Worm (Caenorhabditis elegans) whole organism, L1 larva: ENCODE measurements around the gene rps-3.

ENCODE experiments used
- C16A3.4 ChIP-seq: fragments of 150-350 bp; optimal IDR thresholded peaks from 2 replicates; lab custom pipeline; 2014; ENCODE audit warnings: missing biosample characterization, missing genetic modification characterization
- alr-1 ChIP-seq: fragments of 200-800 bp; sonication (Bioruptor generic); optimal IDR thresholded peaks from 2 replicates; lab custom pipeline; 2018; ENCODE audit warnings: borderline replicate concordance, mild to moderate bottlenecking, missing genetic modification characterization, missing compliant biosample characterization
- aly-2 ChIP-seq: fragments of 150-350 bp; optimal IDR thresholded peaks from 2 replicates; lab custom pipeline; 2014; ENCODE audit warnings: missing biosample characterization, missing genetic modification characterization
- blmp-1 ChIP-seq: fragments of 150-350 bp; optimal IDR thresholded peaks from 2 replicates; lab custom pipeline; 2014; ENCODE audit warnings: missing biosample characterization, missing genetic modification characterization
- ceh-8 ChIP-seq: fragments of 200-800 bp; sonication (Bioruptor generic); optimal IDR thresholded peaks from 2 replicates; lab custom pipeline; 2018; ENCODE audit warnings: mild to moderate bottlenecking, missing genetic modification characterization, moderate library complexity, missing compliant biosample characterization
- ceh-82 ChIP-seq, 3 experiments: fragments of 150-350 bp in 1 of 3; sonication (generic microtip) in 2 of 3; optimal IDR thresholded peaks; 2 replicates each; lab custom pipeline; 2014 to 2017; ENCODE audit warnings: missing biosample characterization in 3 of 3, missing genetic modification characterization in 3 of 3
- ces-1 ChIP-seq: fragments of 150-350 bp; optimal IDR thresholded peaks from 2 replicates; lab custom pipeline; 2014; ENCODE audit warnings: missing biosample characterization, missing genetic modification reagents, missing genetic modification characterization
- dpl-1 ChIP-seq, 3 experiments: fragments of 150-350 bp in 2 of 3; sonication (generic microtip) in 1 of 3; optimal IDR thresholded peaks; 2 replicates each; lab custom pipeline; 2014 to 2017; ENCODE audit warnings: missing biosample characterization in 3 of 3, missing genetic modification characterization in 3 of 3, missing genetic modification reagents in 3 of 3
- dsc-1 ChIP-seq: sonication (generic microtip); optimal IDR thresholded peaks from 2 replicates; lab custom pipeline; 2016; ENCODE audit warnings: mild to moderate bottlenecking, missing genetic modification characterization, missing compliant biosample characterization
- efl-1 ChIP-seq, 4 experiments: fragments of 150-350 bp; optimal IDR thresholded peaks in 3 of 4; peaks in 1 of 4; 1 replicate in 1 of 4; 2 replicates in 3 of 4; lab custom pipeline; 2014; ENCODE audit warnings: missing biosample characterization in 2 of 4, missing genetic modification characterization in 2 of 4, missing genetic modification reagents in 2 of 4
- efl-3 ChIP-seq: fragments of 200-800 bp; sonication (Bioruptor generic); optimal IDR thresholded peaks from 2 replicates; lab custom pipeline; 2018; ENCODE audit warnings: mild to moderate bottlenecking, missing genetic modification characterization, missing compliant biosample characterization
- elt-3 ChIP-seq, 6 experiments: fragments of 150-350 bp in 1 of 6; sonication (generic microtip); optimal IDR thresholded peaks; 2 replicates each; lab custom pipeline; 2017 to 2018; ENCODE audit warnings: missing biosample characterization in 6 of 6, missing genetic modification characterization in 6 of 6, inconsistent platforms in 1 of 6
- fkh-10 ChIP-seq: sonication (generic microtip); optimal IDR thresholded peaks from 2 replicates; lab custom pipeline; 2017; ENCODE audit warnings: missing biosample characterization, missing genetic modification reagents, missing genetic modification characterization
- fkh-8 ChIP-seq: sonication (generic microtip); optimal IDR thresholded peaks from 2 replicates; lab custom pipeline; 2016; ENCODE audit warnings: mild to moderate bottlenecking, missing genetic modification characterization, missing compliant biosample characterization
- fos-1 ChIP-seq: fragments of 150-350 bp; optimal IDR thresholded peaks from 2 replicates; lab custom pipeline; 2014; ENCODE audit warnings: missing biosample characterization, missing genetic modification characterization
- hlh-4 ChIP-seq: sonication (generic microtip); optimal IDR thresholded peaks from 2 replicates; lab custom pipeline; 2016; ENCODE audit warnings: mild to moderate bottlenecking, missing genetic modification characterization, missing compliant biosample characterization
- jun-1 ChIP-seq: fragments of 150-350 bp; optimal IDR thresholded peaks from 2 replicates; lab custom pipeline; 2014; ENCODE audit warnings: missing biosample characterization, missing genetic modification reagents, missing genetic modification characterization
- lin-13 ChIP-seq: fragments of 150-350 bp; optimal IDR thresholded peaks from 2 replicates; lab custom pipeline; 2014; ENCODE audit warnings: missing biosample characterization, missing genetic modification reagents, missing genetic modification characterization
- lin-14 ChIP-seq: fragments of 200-800 bp; sonication (Bioruptor generic); optimal IDR thresholded peaks from 2 replicates; lab custom pipeline; 2018; ENCODE audit warnings: mild to moderate bottlenecking, missing genetic modification characterization, moderate library complexity, missing compliant biosample characterization
- lin-35 ChIP-seq, 2 experiments: fragments of 150-350 bp; optimal IDR thresholded peaks; 2 replicates each; lab custom pipeline; 2014; ENCODE audit warnings: missing biosample characterization in 2 of 2, missing genetic modification characterization in 2 of 2, missing genetic modification reagents in 2 of 2
- lin-39 ChIP-seq: fragments of 150-350 bp; optimal IDR thresholded peaks from 2 replicates; lab custom pipeline; 2014; ENCODE audit warnings: missing biosample characterization, missing genetic modification reagents, missing genetic modification characterization
- lsy-2 ChIP-seq, 2 experiments: fragments of 150-350 bp; optimal IDR thresholded peaks; 2 replicates each; lab custom pipeline; 2014; ENCODE audit warnings: missing biosample characterization in 2 of 2, missing genetic modification characterization in 2 of 2
- mab-9 ChIP-seq: fragments of 200-800 bp; sonication (Bioruptor generic); IDR thresholded peaks from 2 replicates; pipeline ENCODE4 v1.3.6; 2022; ENCODE audit warnings: missing genetic modification reagents, missing genetic modification characterization, missing compliant biosample characterization
- mdl-1 ChIP-seq, 2 experiments: fragments of 150-350 bp; optimal IDR thresholded peaks; 2 replicates each; lab custom pipeline; 2014 to 2017; ENCODE audit warnings: missing biosample characterization in 2 of 2, missing genetic modification characterization in 2 of 2, inconsistent platforms in 1 of 2
- mef-2 ChIP-seq: fragments of 150-350 bp; optimal IDR thresholded peaks from 2 replicates; lab custom pipeline; 2014; ENCODE audit warnings: missing biosample characterization, missing genetic modification characterization
- mep-1 ChIP-seq: fragments of 150-350 bp; optimal IDR thresholded peaks from 2 replicates; lab custom pipeline; 2014; ENCODE audit warnings: missing biosample characterization, missing genetic modification characterization
- nhr-19 ChIP-seq: fragments of 200-800 bp; sonication (Bioruptor generic); conservative IDR thresholded peaks from 2 replicates; pipeline ENCODE4 v1.3.6; 2022; ENCODE audit warnings: missing genetic modification characterization, missing compliant biosample characterization
- nhr-20 ChIP-seq: sonication (generic microtip); optimal IDR thresholded peaks from 2 replicates; lab custom pipeline; 2016; ENCODE audit warnings: mild to moderate bottlenecking, missing genetic modification characterization, missing compliant biosample characterization
- nhr-237 ChIP-seq: fragments of 150-350 bp; optimal IDR thresholded peaks from 2 replicates; lab custom pipeline; 2014; ENCODE audit warnings: missing biosample characterization, missing genetic modification characterization
- nhr-28 ChIP-seq: fragments of 150-350 bp; optimal IDR thresholded peaks from 2 replicates; lab custom pipeline; 2014; ENCODE audit warnings: missing biosample characterization, missing genetic modification characterization
- nhr-47 ChIP-seq: sonication (generic microtip); optimal IDR thresholded peaks from 2 replicates; lab custom pipeline; 2016; ENCODE audit warnings: mild to moderate bottlenecking, missing genetic modification characterization, moderate library complexity, missing compliant biosample characterization
- nhr-76 ChIP-seq: sonication (generic microtip); optimal IDR thresholded peaks from 2 replicates; lab custom pipeline; 2017; ENCODE audit warnings: missing biosample characterization, missing genetic modification characterization
- nhr-84 ChIP-seq: sonication (generic microtip); optimal IDR thresholded peaks from 2 replicates; lab custom pipeline; 2017; ENCODE audit warnings: missing biosample characterization, missing genetic modification characterization
- nhr-85 ChIP-seq: sonication (generic microtip); peaks from one replicate; lab custom pipeline; 2016; ENCODE audit warnings: missing genetic modification characterization, inconsistent platforms, missing compliant biosample characterization
- nhr-90 ChIP-seq: sonication (generic microtip); optimal IDR thresholded peaks from 2 replicates; lab custom pipeline; 2016; ENCODE audit warnings: mild to moderate bottlenecking, missing genetic modification characterization, missing compliant biosample characterization; ENCODE audit not compliant: poor library complexity
- pag-3 ChIP-seq: sonication (generic microtip); optimal IDR thresholded peaks from 2 replicates; lab custom pipeline; 2017; ENCODE audit warnings: missing genetic modification characterization, mild to moderate bottlenecking, missing compliant biosample characterization, antibody characterized with exemption, borderline replicate concordance; ENCODE audit not compliant: insufficient read depth
- snpc-4 ChIP-seq: fragments of 150-350 bp; optimal IDR thresholded peaks from 2 replicates; lab custom pipeline; 2014; ENCODE audit warnings: missing biosample characterization, missing genetic modification characterization
- sox-4 ChIP-seq: sonication (generic microtip); optimal IDR thresholded peaks from 2 replicates; lab custom pipeline; 2016; ENCODE audit warnings: missing genetic modification characterization, missing compliant biosample characterization
- sptf-1 ChIP-seq: fragments of 150-350 bp; optimal IDR thresholded peaks from 2 replicates; lab custom pipeline; 2014; ENCODE audit warnings: missing biosample characterization, missing genetic modification characterization
- sup-37 ChIP-seq: fragments of 200-800 bp; sonication (Bioruptor generic); optimal IDR thresholded peaks from 2 replicates; lab custom pipeline; 2018; ENCODE audit warnings: mild to moderate bottlenecking, missing genetic modification characterization, missing compliant biosample characterization
- tbx-2 ChIP-seq: sonication (generic microtip); optimal IDR thresholded peaks from 2 replicates; lab custom pipeline; 2016; ENCODE audit warnings: missing genetic modification characterization, missing compliant biosample characterization
- tlp-1 ChIP-seq: fragments of 150-350 bp; optimal IDR thresholded peaks from 2 replicates; lab custom pipeline; 2014; ENCODE audit warnings: missing biosample characterization, missing genetic modification characterization
- unc-30 ChIP-seq: sonication (generic microtip); optimal IDR thresholded peaks from 2 replicates; lab custom pipeline; 2017; ENCODE audit warnings: missing biosample characterization, missing genetic modification characterization
- unc-98 ChIP-seq: fragments of 200-800 bp; sonication (Bioruptor generic); IDR thresholded peaks from 2 replicates; pipeline ENCODE4 v1.3.6; 2022; ENCODE audit warnings: missing genetic modification characterization, missing compliant biosample characterization
- vab-15 ChIP-seq: sonication (generic microtip); optimal IDR thresholded peaks from 2 replicates; lab custom pipeline; 2017; ENCODE audit warnings: missing genotype, mild to moderate bottlenecking, missing genetic modification characterization, missing compliant biosample characterization
- ztf-4 ChIP-seq: fragments of 150-350 bp; optimal IDR thresholded peaks from 2 replicates; lab custom pipeline; 2014; ENCODE audit warnings: missing biosample characterization, missing genetic modification characterization

Gene rps-3

ce11 chrIII:6166634-6167033 is 40.0 kb upstream of the rps-3 start:
- TF ChIP-seq snpc-4 (tag; lab: Kevin White, UChicago), result no peak
- TF ChIP-seq lin-13, result no peak
- TF ChIP-seq fos-1 (tag; lab: Kevin White, UChicago), result no peak
- TF ChIP-seq nhr-90, result no peak
- no peak for TF ChIP-seq mep-1 (tag; lab: Kevin White, UChicago)
- TF ChIP-seq tbx-2, result no peak
- TF ChIP-seq nhr-85 (tag; lab: Kevin White, UChicago), result no peak
- no peak for TF ChIP-seq nhr-84 (tag; lab: Kevin White, UChicago)
- no peak for TF ChIP-seq unc-98 (GFP tag; lab: Robert Waterston, UW)
- TF ChIP-seq efl-3, result no peak
- no peak for TF ChIP-seq nhr-237 (tag; lab: Kevin White, UChicago)
- no peak for TF ChIP-seq ceh-82 (tag; optimal IDR thresholded peaks at IDR 0.05; lab: Kevin White, UChicago)
- TF ChIP-seq sup-37 (GFP tag; lab: Kevin White, UChicago), result no peak
- no peak for TF ChIP-seq sox-4 (tag; lab: Kevin White, UChicago)
- no peak for TF ChIP-seq ceh-8 (GFP tag; lab: Kevin White, UChicago)
- TF ChIP-seq unc-30 (tag; lab: Kevin White, UChicago), result no peak
- no peak for TF ChIP-seq mef-2 (tag; lab: Kevin White, UChicago)
- no peak for TF ChIP-seq efl-1 (optimal IDR thresholded peaks at IDR 0.05; lab: Kevin White, UChicago)
- TF ChIP-seq efl-1 (GFP tag; optimal IDR thresholded peaks at IDR 0.05 in 1 of 2; lab: Kevin White, UChicago), result no peak
- TF ChIP-seq ces-1 (GFP tag; lab: Kevin White, UChicago), result no peak

- TF ChIP-seq lin-14 (GFP tag; lab: Kevin White, UChicago), result peak; percentile 8
- peak; percentile 7 for TF ChIP-seq mep-1 (tag; lab: Kevin White, UChicago)
- TF ChIP-seq efl-1 (optimal IDR thresholded peaks at IDR 0.05; lab: Kevin White, UChicago), result no peak
- TF ChIP-seq efl-1 (GFP tag; optimal IDR thresholded peaks at IDR 0.05 in 1 of 2; lab: Kevin White, UChicago), result peak in 1 of 2 experiments; percentile 26
- no peak for TF ChIP-seq vab-15 (tag; lab: Kevin White, UChicago)
- TF ChIP-seq lin-35 (GFP tag; optimal IDR thresholded peaks at IDR 0.05; lab: Kevin White, UChicago), result peak in 1 of 2 experiments; percentile 45
- TF ChIP-seq C16A3.4 (tag; lab: Kevin White, UChicago), result peak; percentile 1
- no peak for TF ChIP-seq blmp-1
- TF ChIP-seq, all 84 proteins: peak for 5
Observed at ce11 chrIII:6168497-6169227, 37.9 kb upstream of the rps-3 start, which contains the start of gene efk-1. Gene efk-1, minus strand, starts transcription at chrIII:6168547.

DNA sequence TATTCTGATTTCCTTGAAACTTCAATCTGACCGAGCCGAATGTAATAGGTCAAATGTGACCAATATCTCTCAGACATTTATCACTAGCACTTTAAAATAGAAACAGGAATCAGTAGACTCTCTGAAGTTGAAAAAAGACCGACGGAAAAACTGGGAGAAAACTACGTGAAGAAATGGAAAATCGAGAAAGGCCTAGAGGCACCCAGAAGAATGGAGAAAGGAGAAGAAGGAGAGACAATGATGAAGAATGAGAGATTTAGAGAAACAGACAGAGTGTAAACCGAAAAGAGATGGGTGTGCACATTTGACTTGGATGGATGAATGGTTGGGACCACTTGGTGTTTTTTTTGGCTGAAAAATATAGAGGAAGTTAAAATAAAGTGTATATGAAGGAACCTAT is 36.6 kb upstream of the rps-3 start:
- TF ChIP-seq sptf-1 (tag; lab: Kevin White, UChicago) (no peak), aly-2 (tag; lab: Kevin White, UChicago) (peak; percentile 2), lin-39 (tag; lab: Kevin White, UChicago) (no peak), unc-98 (GFP tag; lab: Robert Waterston, UW) (no peak), ztf-4 (tag; lab: Kevin White, UChicago) (no peak), nhr-76 (tag; lab: Kevin White, UChicago) (no peak), lsy-2 (tag; optimal IDR thresholded peaks at IDR 0.05; lab: Kevin White, UChicago) (peak; percentile 43 to 56), tbx-2 (no peak), tlp-1 (tag; lab: Kevin White, UChicago) (no peak), efl-1 (optimal IDR thresholded peaks at IDR 0.05; lab: Kevin White, UChicago) (peak; percentile 25 to 30), efl-1 (GFP tag; optimal IDR thresholded peaks at IDR 0.05 in 1 of 2; lab: Kevin White, UChicago) (peak; percentile 8 to 29), nhr-20 (tag; lab: Kevin White, UChicago) (peak; percentile 60), elt-3 (tag; optimal IDR thresholded peaks at IDR 0.05; lab: Kevin White, UChicago) (no peak), hlh-4 (tag; lab: Kevin White, UChicago) (no peak), fos-1 (tag; lab: Kevin White, UChicago) (peak; percentile 25), dsc-1 (tag; lab: Kevin White, UChicago) (peak; percentile 10), fkh-8 (tag; lab: Kevin White, UChicago) (no peak), mdl-1 (tag; optimal IDR thresholded peaks at IDR 0.05; lab: Kevin White, UChicago) (no peak), nhr-85 (tag; lab: Kevin White, UChicago) (peak; percentile 67), dpl-1 (GFP tag; optimal IDR thresholded peaks at IDR 0.05; lab: Kevin White, UChicago) (peak in 1 of 3 experiments; percentile 26), nhr-28 (tag; lab: Kevin White, UChicago) (no peak), snpc-4 (tag; lab: Kevin White, UChicago) (no peak), jun-1 (no peak), nhr-47 (tag; lab: Kevin White, UChicago) (no peak), nhr-19 (GFP tag; lab: Robert Waterston, UW) (peak; percentile 36), mab-9 (GFP tag; lab: Robert Waterston, UW) (no peak), vab-15 (tag; lab: Kevin White, UChicago) (no peak), fkh-10 (GFP tag; lab: Kevin White, UChicago) (no peak), alr-1 (tag; lab: Kevin White, UChicago) (no peak), pag-3 (tag; lab: Kevin White, UChicago) (no peak), lin-14 (GFP tag; lab: Kevin White, UChicago) (peak; percentile 84)
